Worm (Caenorhabditis elegans) whole organism, mixed stage, embryonic: ENCODE results near the gene Y67D8A.2.

ENCODE experiments used
- ceh-83 ChIP-seq: fragments of 200-800 bp; sonication (Bioruptor generic); optimal IDR thresholded peaks from 2 replicates; lab custom pipeline; 2018; ENCODE audit warnings: mild to moderate bottlenecking, missing genetic modification characterization, missing compliant biosample characterization
- elt-3 ChIP-seq: fragments of 150-350 bp; optimal IDR thresholded peaks from 2 replicates; lab custom pipeline; 2014; ENCODE audit warnings: missing biosample characterization, missing genetic modification characterization
- lin-13 ChIP-seq: fragments of 150-350 bp; optimal IDR thresholded peaks from 2 replicates; lab custom pipeline; 2014; ENCODE audit warnings: missing biosample characterization, missing genetic modification characterization
- mep-1 ChIP-seq: fragments of 150-350 bp; optimal IDR thresholded peaks from 2 replicates; lab custom pipeline; 2017; ENCODE audit warnings: missing biosample characterization, missing genetic modification reagents, missing genetic modification characterization, inconsistent platforms
- nhr-12 ChIP-seq: fragments of 150-350 bp; optimal IDR thresholded peaks from 2 replicates; lab custom pipeline; 2014; ENCODE audit warnings: missing biosample characterization, missing genetic modification characterization
- nhr-2 ChIP-seq: fragments of 150-350 bp; optimal IDR thresholded peaks from 2 replicates; lab custom pipeline; 2014; ENCODE audit warnings: missing biosample characterization, missing genetic modification characterization
- nhr-237 ChIP-seq: fragments of 150-350 bp; optimal IDR thresholded peaks from 2 replicates; lab custom pipeline; 2014; ENCODE audit warnings: missing biosample characterization, missing genetic modification characterization
- pha-4 ChIP-seq: fragments of 150-350 bp; optimal IDR thresholded peaks from 2 replicates; lab custom pipeline; 2018; ENCODE audit warnings: missing biosample characterization, missing genetic modification reagents, missing genetic modification characterization
- snpc-4 ChIP-seq: fragments of 150-350 bp; optimal IDR thresholded peaks from 2 replicates; lab custom pipeline; 2014; ENCODE audit warnings: missing biosample characterization, missing genetic modification characterization
- unc-120 ChIP-seq: sonication (generic microtip); optimal IDR thresholded peaks from 2 replicates; lab custom pipeline; 2017; ENCODE audit warnings: missing genetic modification characterization, missing compliant biosample characterization; ENCODE audit not compliant: poor library complexity, severe bottlenecking
- unc-39 ChIP-seq: fragments of 150-350 bp; optimal IDR thresholded peaks from 2 replicates; lab custom pipeline; 2014; ENCODE audit warnings: missing biosample characterization, missing genetic modification characterization

ce11 chrIV:3271342-3271741 is 49.1 kb downstream of the Y67D8A.2 start:
- no peak for TF ChIP-seq unc-120 (tag; lab: Kevin White, UChicago)
- TF ChIP-seq unc-39 (tag; lab: Kevin White, UChicago), result no peak
- no peak for TF ChIP-seq pha-4
- TF ChIP-seq ceh-83 (GFP tag; lab: Kevin White, UChicago), result no peak
- TF ChIP-seq nhr-2 (tag; lab: Kevin White, UChicago), result peak; percentile 51
- no peak for TF ChIP-seq nhr-237 (tag; lab: Kevin White, UChicago)
- no peak for TF ChIP-seq mep-1 (tag; lab: Kevin White, UChicago)
- TF ChIP-seq lin-13 (tag; lab: Kevin White, UChicago), result no peak
- no peak for TF ChIP-seq nhr-12 (tag; lab: Kevin White, UChicago)
- no peak for TF ChIP-seq elt-3 (tag; lab: Kevin White, UChicago)
- TF ChIP-seq snpc-4 (tag; lab: Kevin White, UChicago), result no peak
